Worm (Caenorhabditis elegans): ENCODE data around the gene ZK856.14.

- TF ChIP-seq ztf-28 (GFP tag; IDR thresholded peaks at IDR 0.05) (no peak), let-526 (GFP tag; IDR thresholded peaks at IDR 0.05) (no peak), F57A8.1 (GFP tag; optimal IDR thresholded peaks at IDR 0.05) (no peak), lsl-1 (GFP tag; optimal IDR thresholded peaks at IDR 0.05) (no peak), ceh-40 (GFP tag; IDR thresholded peaks at IDR 0.05) (no peak), F49E8.2 (tag; optimal IDR thresholded peaks at IDR 0.05; ENCODE audit: insufficient read depth) (no peak), dpl-1 (GFP tag; optimal IDR thresholded peaks at IDR 0.05) (no peak), ZK185.1 (tag; optimal IDR thresholded peaks at IDR 0.05; ENCODE audit: poor library complexity, severe bottlenecking) (no peak)
Observed at ce11 chrV:10266050-10266449, 49.2 kb downstream of the ZK856.14 start.

Measured in whole organism, young adult.